Fruit fly (Drosophila melanogaster) S2 (cell line): ENCODE data around the gene yellow-k.

ENCODE experiments used
- CG8478 ChIP-seq: fragments of >200 bp; optimal IDR thresholded peaks from 2 replicates; lab custom pipeline; 2018
- CTCF ChIP-seq, 2 experiments: fragments of >200 bp; optimal IDR thresholded peaks; 2 replicates each; lab custom pipeline; 2018

Gene yellow-k

DNA sequence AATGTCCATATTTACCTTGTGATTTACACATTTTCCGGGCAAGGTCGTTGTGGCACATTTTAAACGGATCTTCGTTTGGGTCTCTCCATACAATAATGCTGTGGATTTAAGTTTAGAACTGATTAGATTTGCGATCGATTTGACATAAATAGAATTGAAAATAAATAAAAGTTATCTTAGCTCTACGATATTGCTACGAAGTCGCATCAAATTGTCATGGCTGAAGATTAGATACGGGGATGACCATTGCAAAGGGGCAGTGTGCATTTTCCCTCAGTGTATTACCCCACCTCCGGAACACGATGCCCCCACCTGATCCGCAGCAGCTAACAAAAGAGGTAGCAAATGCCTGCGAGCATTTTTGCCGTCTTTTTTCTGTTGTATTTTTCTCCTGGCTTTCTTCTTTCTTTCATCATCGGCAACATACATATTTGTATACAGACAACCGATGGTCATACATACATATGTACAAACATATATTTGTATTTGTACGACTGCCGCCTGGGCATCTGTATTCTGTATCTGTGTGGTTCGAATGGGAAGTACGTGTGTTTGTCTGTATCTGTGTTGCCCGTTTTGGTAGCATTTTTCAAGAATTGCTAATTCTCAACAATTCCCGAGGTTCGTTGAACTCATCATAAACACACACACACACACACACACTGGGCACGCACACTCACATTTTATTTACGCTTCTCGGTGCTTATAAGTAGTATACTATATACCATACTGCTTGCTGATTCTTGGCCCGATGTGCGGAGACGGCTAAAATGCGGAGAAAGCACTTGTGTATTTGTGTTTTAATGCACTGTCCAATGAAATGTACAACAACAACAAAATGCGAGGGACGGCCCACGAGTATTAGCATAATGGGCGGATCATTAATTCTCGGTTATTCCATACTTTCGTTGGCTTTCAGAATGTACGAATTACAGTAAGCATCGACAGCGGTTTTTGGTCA lies 24.3 kb downstream of the yellow-k start:
- TF ChIP-seq CG8478 (lab: Kevin White, UChicago) (no peak), CTCF (optimal IDR thresholded peaks at IDR 0.05; lab: Kevin White, UChicago) (no peak)

DNA sequence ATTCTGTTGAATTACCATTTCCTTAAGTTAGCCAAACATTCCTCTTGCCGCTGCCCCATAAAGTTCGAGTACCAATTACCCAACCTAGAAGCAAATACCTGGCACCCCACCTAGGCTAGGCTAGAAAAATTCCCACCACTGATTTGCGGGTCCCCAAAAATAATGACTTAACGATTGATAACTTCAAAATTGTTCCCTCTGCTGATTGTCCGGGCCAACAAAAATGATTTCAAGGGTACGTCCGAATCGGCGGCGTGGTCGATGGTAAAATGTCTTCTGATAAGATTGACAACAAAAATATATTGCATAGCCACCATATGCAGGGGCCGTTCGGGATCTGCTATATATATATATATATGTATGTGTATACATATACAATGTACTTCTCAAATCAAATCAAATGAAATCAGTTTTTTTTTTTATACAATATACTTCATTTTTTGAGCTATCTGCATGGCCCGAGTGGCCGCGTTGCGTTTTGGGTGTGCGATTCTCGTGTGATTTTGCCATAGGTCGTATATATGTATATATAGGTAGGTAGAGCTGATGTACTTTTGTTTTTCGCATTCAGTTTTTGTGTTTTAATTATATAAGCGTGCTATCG lies 26.9 kb downstream of the yellow-k start:
- TF ChIP-seq CG8478 (lab: Kevin White, UChicago) (no peak), CTCF (optimal IDR thresholded peaks at IDR 0.05; lab: Kevin White, UChicago) (no peak)

DNA sequence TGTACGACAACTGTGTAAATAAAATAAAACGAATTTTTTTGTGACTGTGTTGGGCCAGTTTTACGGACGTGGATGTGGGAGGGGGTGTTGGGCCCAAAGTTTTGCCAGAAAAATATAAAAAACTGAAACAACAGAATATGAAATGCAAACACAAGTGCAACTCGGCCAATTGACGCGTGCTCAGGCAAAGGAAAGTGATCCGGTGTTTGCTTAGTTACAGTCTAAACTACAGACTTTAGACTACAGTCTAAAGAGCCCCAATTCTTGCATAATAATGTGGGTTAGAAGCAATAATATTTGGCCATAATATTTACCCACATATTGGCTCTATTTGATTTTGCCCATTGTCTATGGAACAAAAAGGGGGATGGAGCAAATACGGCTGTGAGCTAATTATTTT lies 28.4 kb downstream of the yellow-k start:
- TF ChIP-seq CTCF (optimal IDR thresholded peaks at IDR 0.05; lab: Kevin White, UChicago) (no peak), CG8478 (lab: Kevin White, UChicago) (no peak)

DNA sequence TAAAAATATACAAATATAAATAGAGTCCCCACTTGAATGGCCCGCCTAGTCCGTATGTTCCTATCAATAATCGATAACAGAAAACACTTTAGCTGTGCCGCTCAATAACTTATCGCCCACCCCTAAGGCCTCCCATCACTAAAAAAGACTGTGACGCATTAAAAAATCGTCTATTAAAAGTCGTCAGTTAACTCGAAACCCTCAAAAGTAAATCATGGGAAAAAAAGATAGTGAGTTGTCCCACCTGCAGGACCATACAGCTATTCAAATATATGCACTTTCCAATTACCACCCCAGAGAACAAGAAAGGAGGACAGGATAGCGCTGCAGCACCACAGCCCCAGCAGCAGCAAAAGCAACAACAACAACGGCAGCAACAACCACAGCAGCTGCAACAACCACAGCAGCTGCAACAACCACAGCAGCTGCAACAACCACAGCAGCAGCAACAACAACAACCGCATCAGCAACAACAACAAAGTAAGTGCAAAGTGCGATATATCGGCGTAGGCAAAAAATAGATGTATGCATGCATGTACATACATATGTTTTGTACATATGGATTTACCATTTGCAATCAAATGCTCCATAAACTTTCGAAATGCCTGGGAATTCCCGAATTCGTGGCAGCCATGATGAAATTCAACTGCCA lies 33.7 kb downstream of the yellow-k start, which contains the start of gene AGO2:
AGO2 (plus strand) TSS at position 121 of the 652 bp plus-strand sequence.
- TF ChIP-seq CTCF (optimal IDR thresholded peaks at IDR 0.05; lab: Kevin White, UChicago) (peak; percentile 54 to 67), CG8478 (lab: Kevin White, UChicago) (no peak)

DNA sequence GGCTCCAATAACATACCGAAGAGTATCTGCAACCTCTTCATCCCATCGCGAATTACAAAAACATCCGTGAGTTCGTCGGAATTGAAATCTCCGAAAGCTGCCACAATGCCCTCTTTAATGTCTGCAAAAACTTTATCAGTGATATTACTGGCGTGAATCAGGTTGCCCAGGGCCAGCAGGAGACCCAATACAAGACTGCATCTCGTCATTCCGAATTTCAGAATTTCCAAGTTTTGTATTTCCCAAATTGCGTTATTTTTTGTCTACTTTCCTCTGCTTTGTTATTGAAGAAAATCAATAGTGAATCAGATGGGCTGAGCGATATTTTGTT lies 42.3 kb downstream of the yellow-k start:
- TF ChIP-seq CG8478 (lab: Kevin White, UChicago), result no peak
- TF ChIP-seq CTCF (optimal IDR thresholded peaks at IDR 0.05; lab: Kevin White, UChicago), result no peak

DNA sequence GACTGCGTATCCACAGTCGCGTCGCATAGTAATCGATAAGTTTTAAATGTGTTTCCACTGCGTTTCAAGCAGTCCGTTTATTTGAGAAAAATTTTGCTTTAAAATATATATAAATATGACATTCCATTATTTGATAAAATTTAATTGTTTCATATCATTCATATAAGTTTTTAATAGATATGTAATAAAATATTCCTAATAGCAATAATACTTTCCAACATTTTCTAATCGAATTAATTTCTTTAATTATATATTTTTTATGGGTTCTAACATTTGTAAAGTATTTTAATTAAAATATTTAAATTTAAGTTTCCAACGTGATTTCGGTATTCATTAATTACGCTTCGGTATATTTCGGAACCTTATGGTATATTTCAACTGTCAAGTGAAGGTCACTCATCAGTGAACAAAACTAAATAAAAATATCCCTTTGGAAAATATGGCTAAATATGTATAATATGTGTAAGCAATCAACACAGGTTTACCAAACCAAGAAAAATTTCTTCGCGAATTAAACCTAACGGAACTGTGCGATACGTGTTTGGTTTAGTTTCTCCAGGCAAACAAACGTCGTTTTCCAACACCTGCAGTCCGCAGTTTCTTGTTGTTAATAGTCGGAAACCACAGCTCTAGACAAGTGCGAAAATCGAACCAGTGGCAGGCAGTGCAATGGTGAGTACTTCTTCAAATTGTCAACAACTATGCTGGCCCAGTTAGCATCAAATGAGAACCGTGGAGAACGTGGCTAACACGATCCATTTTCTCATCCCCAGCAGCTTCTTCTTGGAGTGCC lies 42.8 kb downstream of the yellow-k start, which contains the start of the genes CG7739 and SCCRO:
CG7739 (minus strand) TSS at position 8 of the 793 bp plus-strand sequence.
SCCRO (plus strand) TSS at position 370 of the 793 bp plus-strand sequence.
- TF ChIP-seq CG8478 (lab: Kevin White, UChicago) (no peak), CTCF (optimal IDR thresholded peaks at IDR 0.05; lab: Kevin White, UChicago) (no peak)

DNA sequence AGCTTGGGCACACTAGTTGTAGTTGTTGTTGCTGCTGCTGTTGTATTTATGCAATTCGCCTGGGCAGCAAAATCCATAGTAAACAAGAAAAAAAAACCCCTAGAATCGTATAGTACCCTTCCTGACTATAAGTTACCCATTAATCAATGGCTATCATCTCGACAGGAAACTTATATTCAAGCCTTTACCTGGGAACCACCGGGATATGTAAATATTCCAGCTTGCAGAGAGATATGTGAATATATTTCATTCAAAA lies 43.4 kb downstream of the yellow-k start:
- no peak for TF ChIP-seq CTCF (optimal IDR thresholded peaks at IDR 0.05; lab: Kevin White, UChicago)
- TF ChIP-seq CG8478 (lab: Kevin White, UChicago), result no peak

DNA sequence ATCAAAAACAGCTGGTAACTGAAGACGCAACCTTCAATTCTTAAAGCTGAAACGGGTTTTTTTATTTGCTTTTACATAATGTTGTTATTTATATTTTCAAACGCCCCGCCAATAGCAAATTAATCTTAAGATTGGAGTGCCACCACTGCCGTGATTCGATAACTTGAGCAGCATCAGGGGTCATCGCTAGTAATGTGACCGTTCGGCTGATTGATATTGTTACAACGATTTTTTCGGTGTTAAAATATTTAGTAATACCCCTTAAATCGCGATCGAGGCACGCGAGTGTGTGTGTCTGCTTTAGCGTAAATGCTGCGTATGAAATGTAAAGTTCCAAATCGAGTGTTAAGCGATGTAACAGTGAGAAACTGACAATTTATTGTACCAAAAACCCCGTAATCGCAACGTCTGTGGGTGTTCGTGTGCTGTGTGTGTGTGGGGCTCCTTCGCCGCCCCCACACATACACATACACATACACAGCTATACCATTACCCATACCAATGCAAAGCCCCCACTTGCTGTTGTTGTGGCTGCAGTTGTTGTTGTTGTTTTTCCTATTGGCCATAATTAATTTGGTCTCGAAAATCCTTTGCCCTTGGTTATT lies 45.5 kb downstream of the yellow-k start, which contains the start of gene dop:
dop (plus strand) TSS at position 185 of the 605 bp plus-strand sequence.
- no peak for TF ChIP-seq CG8478 (lab: Kevin White, UChicago)
- no peak for TF ChIP-seq CTCF (optimal IDR thresholded peaks at IDR 0.05; lab: Kevin White, UChicago)

DNA sequence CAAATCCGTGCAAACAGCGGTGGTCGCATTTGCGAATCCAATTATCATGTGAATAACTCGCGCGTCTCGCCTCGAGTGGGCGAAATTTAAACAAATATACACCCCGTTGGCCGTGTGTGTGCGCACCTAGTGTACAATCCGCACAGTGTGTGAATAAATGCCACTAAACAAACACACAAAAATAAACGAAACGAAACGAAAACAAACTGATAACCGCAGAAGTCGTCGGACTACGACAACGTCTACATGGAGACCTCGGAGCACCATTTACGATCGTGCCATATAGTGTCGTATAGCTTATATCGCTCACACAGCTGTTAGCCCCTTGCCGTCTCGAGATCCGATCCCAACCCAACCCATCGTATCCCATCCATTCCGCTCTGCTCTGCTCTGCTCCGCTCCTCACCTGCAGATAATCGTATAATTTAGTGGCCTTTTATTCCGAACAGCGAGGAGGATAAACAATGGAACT lies 46.1 kb downstream of the yellow-k start:
- TF ChIP-seq CG8478 (lab: Kevin White, UChicago) (no peak), CTCF (optimal IDR thresholded peaks at IDR 0.05; lab: Kevin White, UChicago) (no peak)

DNA sequence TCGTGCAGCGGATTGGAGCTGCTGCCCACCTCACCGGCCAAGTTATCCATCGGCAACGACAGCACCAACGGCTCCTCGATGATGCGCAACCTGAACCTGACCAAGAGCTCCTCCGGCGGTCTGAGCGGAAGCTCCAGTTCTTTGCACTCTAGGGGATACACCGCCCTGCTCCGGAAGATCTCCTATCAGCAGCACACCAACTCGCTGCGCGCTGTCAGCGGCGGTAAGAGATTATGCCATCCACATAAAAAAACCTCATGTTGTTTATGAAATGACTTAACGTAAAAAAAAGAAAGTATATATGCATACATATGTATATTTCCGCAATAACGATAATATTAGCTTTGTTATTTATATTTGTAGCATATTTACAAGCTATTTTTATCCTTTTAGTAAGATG lies 48.3 kb downstream of the yellow-k start:
- TF ChIP-seq CTCF (optimal IDR thresholded peaks at IDR 0.05; lab: Kevin White, UChicago) (no peak), CG8478 (lab: Kevin White, UChicago) (no peak)

DNA sequence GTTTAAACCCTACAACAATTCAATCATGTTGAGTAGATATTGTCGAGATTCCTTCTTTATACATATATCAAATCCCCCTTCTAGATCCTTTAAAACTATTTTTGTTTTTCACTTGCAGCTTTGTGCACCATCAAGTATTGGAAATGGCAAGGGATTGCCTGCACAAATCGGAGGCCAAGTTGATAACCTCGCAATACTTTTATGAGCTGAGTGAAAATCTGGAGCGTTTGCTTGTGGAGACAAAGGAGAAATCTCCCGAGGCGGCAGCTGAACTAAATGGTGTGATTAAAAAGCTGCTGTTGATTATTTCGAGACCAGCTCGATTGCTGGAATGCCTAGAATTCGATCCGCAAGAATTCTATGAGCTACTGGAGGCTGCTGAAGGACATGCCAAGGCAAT lies 50.2 kb downstream of the yellow-k start:
- TF ChIP-seq CG8478 (lab: Kevin White, UChicago), result no peak
- TF ChIP-seq CTCF (optimal IDR thresholded peaks at IDR 0.05; lab: Kevin White, UChicago), result no peak
